Worm (Caenorhabditis elegans): ENCODE measurements around the gene nhx-3.
"Not testable (repeated sequence)": the region's sequence is repeated elsewhere in the genome, so short reads cannot be mapped to it uniquely, and the experiment has no call there.

Gene nhx-3

ce11 chrV:7558693-7559092 is 13.4 kb upstream of the nhx-3 start, which contains the start of gene ets-7:
ets-7 (minus strand) TSS chrV:7558793.
- TF ChIP-seq nhr-11 (tag; optimal IDR thresholded peaks at IDR 0.05) (no peak), spr-3 (GFP tag; optimal IDR thresholded peaks at IDR 0.05) (no peak), nhr-76 (tag; optimal IDR thresholded peaks at IDR 0.05) (no peak), nhr-10 (tag; optimal IDR thresholded peaks at IDR 0.05) (no peak), T26A8.4 (GFP tag; IDR thresholded peaks at IDR 0.05) (no peak), nhr-237 (tag; optimal IDR thresholded peaks at IDR 0.05) (no peak), unc-130 (GFP tag; optimal IDR thresholded peaks at IDR 0.05) (no peak), nhr-48 (tag; optimal IDR thresholded peaks at IDR 0.05) (no peak), ctbp-1 (GFP tag; IDR thresholded peaks at IDR 0.05) (no peak), ZK546.5 (tag; optimal IDR thresholded peaks at IDR 0.05) (no peak), unc-62 (GFP tag; optimal IDR thresholded peaks at IDR 0.05 in 1 of 2) (no peak), unc-62 (tag; optimal IDR thresholded peaks at IDR 0.05) (no peak), php-3 (GFP tag; IDR thresholded peaks at IDR 0.05) (no peak)

- peak in 1 of 2 experiments; percentile 34 for TF ChIP-seq unc-62 (GFP tag; optimal IDR thresholded peaks at IDR 0.05 in 1 of 2)
- no peak for TF ChIP-seq unc-62 (tag; optimal IDR thresholded peaks at IDR 0.05)
- no peak for TF ChIP-seq aly-2 (tag; optimal IDR thresholded peaks at IDR 0.05)
Measured at ce11 chrV:7555875-7556274, 10.6 kb upstream of the nhx-3 start.

- TF ChIP-seq aha-1 (tag) (peak; percentile 1), unc-62 (GFP tag; optimal IDR thresholded peaks at IDR 0.05 in 1 of 2) (peak in 1 of 2 experiments; percentile 95), unc-62 (tag; optimal IDR thresholded peaks at IDR 0.05) (no peak), vab-7 (GFP tag; IDR thresholded peaks at IDR 0.05) (no peak)
Measured at ce11 chrV:7553873-7554362, 8.6 kb upstream of the nhx-3 start, which contains the start of gene ttr-10. ttr-10 (minus strand) TSS chrV:7553923.

DNA sequence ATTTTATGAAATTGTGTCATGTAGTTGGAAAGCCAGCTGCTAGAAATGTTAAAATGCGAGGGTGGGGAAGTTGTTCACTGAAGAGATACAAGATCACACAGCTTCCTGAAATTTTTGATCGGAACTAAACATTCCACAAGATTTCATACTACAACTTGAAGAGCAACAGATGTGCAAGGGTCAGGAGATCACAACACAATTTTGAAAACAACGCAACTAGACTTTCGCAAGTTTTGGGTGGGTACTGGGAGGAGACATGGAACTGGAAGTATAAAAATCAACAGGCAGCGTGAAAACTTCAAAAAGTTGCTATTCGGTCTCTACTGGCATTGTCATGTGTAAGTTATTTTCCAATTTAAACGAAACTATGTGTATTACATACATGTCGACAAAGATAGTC is 6.5 kb upstream of the nhx-3 start, which contains the start of gene F19F10.3:
Gene F19F10.3, plus strand, starts transcription at position 301 of the 400 bp plus-strand sequence.
- TF ChIP-seq dmd-8 (GFP tag; IDR thresholded peaks at IDR 0.05) (no peak), daf-12 (tag; optimal IDR thresholded peaks at IDR 0.05) (no peak), Y5F2A.4 (GFP tag; optimal IDR thresholded peaks at IDR 0.05) (no peak), attf-4 (tag; optimal IDR thresholded peaks at IDR 0.05) (no peak), spr-1 (tag; optimal IDR thresholded peaks at IDR 0.05) (no peak), nhr-10 (tag; optimal IDR thresholded peaks at IDR 0.05) (no peak), nhr-41 (GFP tag; IDR thresholded peaks at IDR 0.05) (no peak), hlh-30 (tag; optimal IDR thresholded peaks at IDR 0.05; ENCODE audit: insufficient read depth) (no peak), daf-8 (GFP tag; IDR thresholded peaks at IDR 0.05) (no peak), lin-15B (tag; optimal IDR thresholded peaks at IDR 0.05) (no peak), F10B5.3 (tag; optimal IDR thresholded peaks at IDR 0.05) (no peak), ces-1 (GFP tag; optimal IDR thresholded peaks at IDR 0.05) (no peak)

ce11 chrV:7548499-7548898 is 3.2 kb upstream of the nhx-3 start:
- TF ChIP-seq mdt-29 (GFP tag; IDR thresholded peaks at IDR 0.05) = peak; percentile 71; the same call in 1 of the 2 replicates
- peak; percentile 86 for TF ChIP-seq ceh-44 (GFP tag; IDR thresholded peaks at IDR 0.05)
- peak; percentile 79 for TF ChIP-seq F44E2.7 (GFP tag; IDR thresholded peaks at IDR 0.05)
- TF ChIP-seq F26F4.8 (GFP tag; conservative IDR thresholded peaks at IDR 0.05) = peak; percentile 95
- peak; percentile 85 for TF ChIP-seq vab-7 (GFP tag; IDR thresholded peaks at IDR 0.05)
- TF ChIP-seq madf-9 (GFP tag; conservative IDR thresholded peaks at IDR 0.05) = peak; percentile 74
- TF ChIP-seq pha-4 (GFP tag; IDR thresholded peaks at IDR 0.05) = peak; percentile 78
- not testable (repeated sequence) for TF ChIP-seq pha-4 (tag; optimal IDR thresholded peaks at IDR 0.05)
- peak; percentile 73 for TF ChIP-seq ZK337.2 (GFP tag; IDR thresholded peaks at IDR 0.05)
- peak; percentile 91 for TF ChIP-seq snpc-1.2 (GFP tag; IDR thresholded peaks at IDR 0.05)
- TF ChIP-seq nhr-42 (GFP tag; IDR thresholded peaks at IDR 0.05) = peak; percentile 62; the same call in 1 of the 2 replicates
- TF ChIP-seq Y48G9A.11 (GFP tag; IDR thresholded peaks at IDR 0.05) = peak; percentile 78; the same call in 1 of the 2 replicates
- TF ChIP-seq arid-1 (GFP tag; conservative IDR thresholded peaks at IDR 0.05) = peak; percentile 85
- TF ChIP-seq php-3 (GFP tag; IDR thresholded peaks at IDR 0.05) = 0 out of 2 replicates have a peak, but pooled peaks have one; percentile 39
- peak; percentile 73; the same call in 1 of the 2 replicates for TF ChIP-seq nhr-41 (GFP tag; IDR thresholded peaks at IDR 0.05)
- peak; percentile 90 for TF ChIP-seq lim-7 (GFP tag; IDR thresholded peaks at IDR 0.05)
- 0 out of 2 replicates have a peak, but pooled peaks have one; percentile 10 for TF ChIP-seq Y75B8A.6 (GFP tag; IDR thresholded peaks at IDR 0.05)
- TF ChIP-seq ceh-20 (GFP tag; IDR thresholded peaks at IDR 0.05) = 0 out of 2 replicates have a peak, but pooled peaks have one; percentile 59
- TF ChIP-seq dmd-9 (GFP tag; IDR thresholded peaks at IDR 0.05) = peak; percentile 76
- TF ChIP-seq D1046.2 (GFP tag; IDR thresholded peaks at IDR 0.05) = peak; percentile 81; the same call in 1 of the 2 replicates
- TF ChIP-seq Y105C5A.15 (GFP tag; IDR thresholded peaks at IDR 0.05) = peak; percentile 87
